Worm (Caenorhabditis elegans): ENCODE results near the gene nhr-56.
A peak's percentile ranks its signal among the peaks of the same experiment; 100 is the strongest.

nhr-56 gene

DNA sequence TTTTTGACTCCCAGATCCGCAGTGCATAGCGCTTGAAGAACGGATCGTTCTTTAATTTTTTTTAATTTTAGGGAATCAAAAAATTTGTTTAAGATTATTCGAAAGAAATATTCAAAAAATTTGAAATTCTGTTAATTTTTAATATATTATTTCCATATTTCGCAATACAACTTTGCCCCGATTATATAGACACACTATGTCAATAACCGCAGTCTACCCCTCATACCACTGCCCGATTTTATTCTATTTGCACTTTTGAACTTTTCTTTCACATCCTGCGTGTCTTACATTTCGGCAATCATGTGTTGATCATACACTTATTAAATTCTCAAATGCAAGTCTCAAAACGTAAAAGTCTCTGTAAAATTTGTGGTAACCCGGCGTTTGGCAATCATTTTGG lies at the start of gene nhr-56 (continued):
- no peak for TF ChIP-seq mxl-2 (GFP tag; conservative IDR thresholded peaks at IDR 0.05)
- TF ChIP-seq spr-1 (tag; optimal IDR thresholded peaks at IDR 0.05): no peak
- no peak for TF ChIP-seq R02D3.7 (tag; optimal IDR thresholded peaks at IDR 0.05)
- TF ChIP-seq egl-27 (tag; optimal IDR thresholded peaks at IDR 0.05): no peak
- TF ChIP-seq lin-38 (GFP tag; IDR thresholded peaks at IDR 0.05): no peak
- TF ChIP-seq attf-4 (tag; optimal IDR thresholded peaks at IDR 0.05): no peak
- no peak for TF ChIP-seq ces-1 (GFP tag; optimal IDR thresholded peaks at IDR 0.05)
- TF ChIP-seq F44E2.7 (GFP tag; IDR thresholded peaks at IDR 0.05): no peak
- no peak for TF ChIP-seq ceh-82 (tag; optimal IDR thresholded peaks at IDR 0.05)
- TF ChIP-seq T26A8.4 (GFP tag; IDR thresholded peaks at IDR 0.05): no peak
- no peak for TF ChIP-seq daf-12 (tag; optimal IDR thresholded peaks at IDR 0.05)
- no peak for TF ChIP-seq vab-7 (GFP tag; IDR thresholded peaks at IDR 0.05)
- TF ChIP-seq dve-1 (tag; optimal IDR thresholded peaks at IDR 0.05; ENCODE audit: insufficient read depth): peak; percentile 67
- TF ChIP-seq arid-1 (GFP tag; conservative IDR thresholded peaks at IDR 0.05): no peak
- TF ChIP-seq rbr-2 (tag; optimal IDR thresholded peaks at IDR 0.05): no peak
- no peak for TF ChIP-seq hif-1 (tag; optimal IDR thresholded peaks at IDR 0.05)
- no peak for TF ChIP-seq ceh-28 (tag; optimal IDR thresholded peaks at IDR 0.05)
- no peak for TF ChIP-seq mdt-29 (GFP tag; IDR thresholded peaks at IDR 0.05)
- no peak for TF ChIP-seq snpc-1.2 (GFP tag; IDR thresholded peaks at IDR 0.05)
- TF ChIP-seq dmd-9 (GFP tag; IDR thresholded peaks at IDR 0.05): no peak
- TF ChIP-seq hlh-30 (tag; optimal IDR thresholded peaks at IDR 0.05; ENCODE audit: insufficient read depth): peak; percentile 86
- no peak for TF ChIP-seq ceh-32 (tag; optimal IDR thresholded peaks at IDR 0.05; ENCODE audit: poor library complexity)
- TF ChIP-seq nhr-41 (GFP tag; IDR thresholded peaks at IDR 0.05): no peak
- TF ChIP-seq pqm-1 (tag; optimal IDR thresholded peaks at IDR 0.05): peak; percentile 55
- no peak for TF ChIP-seq ZK337.2 (GFP tag; IDR thresholded peaks at IDR 0.05)
- no peak for TF ChIP-seq lin-39 (tag; optimal IDR thresholded peaks at IDR 0.05)
- no peak for TF ChIP-seq Y5F2A.4 (GFP tag; optimal IDR thresholded peaks at IDR 0.05)
- no peak for TF ChIP-seq nhr-111 (GFP tag; optimal IDR thresholded peaks at IDR 0.05)
- no peak for TF ChIP-seq madf-9 (GFP tag; conservative IDR thresholded peaks at IDR 0.05)
- TF ChIP-seq madf-5 (GFP tag; IDR thresholded peaks at IDR 0.05): no peak
- no peak for TF ChIP-seq lin-13 (GFP tag; optimal IDR thresholded peaks at IDR 0.05)
- TF ChIP-seq lsy-2 (tag; optimal IDR thresholded peaks at IDR 0.05): peak in 1 of 2 experiments; percentile 58
- no peak for TF ChIP-seq fos-1 (tag; optimal IDR thresholded peaks at IDR 0.05)
- TF ChIP-seq F49E8.2 (tag; optimal IDR thresholded peaks at IDR 0.05; ENCODE audit: borderline replicate concordance): no peak

DNA sequence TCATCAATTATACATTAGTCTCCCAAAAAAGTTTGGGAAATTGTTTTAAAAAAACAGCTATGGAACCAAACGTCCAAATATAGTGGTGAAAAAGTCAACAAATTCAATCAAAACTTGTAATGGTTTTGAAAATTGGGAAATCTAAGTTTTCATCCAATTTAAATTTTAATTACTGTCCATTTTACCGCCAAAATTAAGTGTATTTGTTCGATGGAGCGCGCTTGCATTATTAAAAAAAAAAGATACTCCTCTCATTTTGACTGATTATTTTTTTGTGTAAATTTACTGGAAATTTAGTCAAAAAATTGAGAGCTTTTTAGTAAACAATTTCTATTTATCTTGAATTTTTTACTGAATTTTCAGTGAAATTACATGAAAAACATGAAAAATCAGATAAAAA lies 44.3 kb upstream of the nhr-56 start:
- no peak for TF ChIP-seq ceh-32 (tag; optimal IDR thresholded peaks at IDR 0.05; ENCODE audit: poor library complexity)

DNA sequence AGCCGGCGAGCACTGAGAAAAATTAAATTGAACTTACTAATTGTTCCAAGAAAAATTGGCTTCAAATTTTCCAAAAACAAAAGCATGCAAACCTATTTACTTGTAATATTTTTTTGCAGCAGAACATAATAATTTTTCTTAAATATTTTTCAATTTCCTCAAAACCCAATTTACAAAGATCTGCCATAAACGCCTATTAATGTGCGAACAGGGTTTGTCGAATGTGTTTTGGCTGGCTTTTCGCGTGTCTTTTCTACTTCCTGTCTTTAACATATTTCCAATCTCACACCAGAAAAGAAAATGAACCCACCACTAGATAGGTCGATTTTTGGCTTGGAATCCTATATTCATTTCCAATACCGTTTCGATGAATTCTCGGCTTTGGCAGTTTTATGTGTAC lies 43.6 kb upstream of the nhr-56 start, which contains the start of gene C45H4.18:
Gene C45H4.18 (plus strand): TSS at position 301 of the 400 bp plus-strand sequence.
- no peak for TF ChIP-seq tra-1 (GFP tag; IDR thresholded peaks at IDR 0.05)
- TF ChIP-seq mes-2 (tag; optimal IDR thresholded peaks at IDR 0.05; ENCODE audit: poor library complexity, severe bottlenecking): no peak
- no peak for TF ChIP-seq ZK546.5 (tag; optimal IDR thresholded peaks at IDR 0.05)
- no peak for TF ChIP-seq daf-16 (GFP tag; optimal IDR thresholded peaks at IDR 0.05)
- TF ChIP-seq daf-16 (tag; optimal IDR thresholded peaks at IDR 0.05): no peak
- TF ChIP-seq unc-39 (tag; optimal IDR thresholded peaks at IDR 0.05): no peak
- no peak for TF ChIP-seq lim-7 (GFP tag; IDR thresholded peaks at IDR 0.05)
- no peak for TF ChIP-seq daf-12 (tag; optimal IDR thresholded peaks at IDR 0.05)
- no peak for TF ChIP-seq zag-1 (tag; optimal IDR thresholded peaks at IDR 0.05)
- no peak for TF ChIP-seq madf-5 (GFP tag; IDR thresholded peaks at IDR 0.05)
- TF ChIP-seq arid-1 (GFP tag; conservative IDR thresholded peaks at IDR 0.05): no peak
- no peak for TF ChIP-seq ceh-20 (GFP tag; IDR thresholded peaks at IDR 0.05)
- no peak for TF ChIP-seq mxl-2 (GFP tag; conservative IDR thresholded peaks at IDR 0.05)
- TF ChIP-seq nhr-11 (tag; optimal IDR thresholded peaks at IDR 0.05): no peak
- TF ChIP-seq zip-2 (tag; optimal IDR thresholded peaks at IDR 0.05): no peak
- TF ChIP-seq lin-1 (GFP tag; IDR thresholded peaks at IDR 0.05): no peak
- TF ChIP-seq dpl-1 (GFP tag; optimal IDR thresholded peaks at IDR 0.05): no peak
- TF ChIP-seq egl-27 (tag; optimal IDR thresholded peaks at IDR 0.05): no peak
- TF ChIP-seq ceh-82 (tag; optimal IDR thresholded peaks at IDR 0.05): no peak
- no peak for TF ChIP-seq F44E2.7 (GFP tag; IDR thresholded peaks at IDR 0.05)
- no peak for TF ChIP-seq ceh-62 (tag; optimal IDR thresholded peaks at IDR 0.05)

Data from whole organism, L4 larva.